Fruit fly (Drosophila melanogaster): ENCODE data around the gene CG43063.

DNA sequence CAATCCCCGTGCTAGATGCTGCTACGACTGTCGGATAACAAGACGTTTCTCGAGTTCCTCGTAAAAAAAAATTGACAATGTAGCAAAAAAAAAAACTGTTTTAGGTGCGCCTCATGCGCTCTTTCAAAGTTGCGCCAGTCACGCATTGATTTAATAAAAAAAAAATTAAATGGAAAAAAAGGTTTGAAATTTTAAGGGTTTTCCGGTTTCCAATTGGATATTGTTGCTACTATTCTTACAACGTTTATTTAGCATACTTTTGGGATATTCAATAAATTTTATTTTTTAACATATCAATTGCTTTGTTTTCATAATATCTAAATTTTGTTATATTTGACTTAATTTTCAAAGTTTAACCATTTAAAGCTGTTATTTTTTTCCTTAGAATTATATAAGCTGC lies 29.5 kb upstream of the CG43063 start:
- TF ChIP-seq h (optimal IDR thresholded peaks at IDR 0.05) (no peak), ttk (optimal IDR thresholded peaks at IDR 0.05) (no peak), psq (optimal IDR thresholded peaks at IDR 0.05) (no peak), insv (optimal IDR thresholded peaks at IDR 0.05) (no peak), Sin3A (optimal IDR thresholded peaks at IDR 0.05) (no peak), Myc (optimal IDR thresholded peaks at IDR 0.05) (no peak)

Measured in Kc167 (cell line).